Worm (Caenorhabditis elegans): Measurements from ENCODE around the gene col-96.

col-96 gene

DNA sequence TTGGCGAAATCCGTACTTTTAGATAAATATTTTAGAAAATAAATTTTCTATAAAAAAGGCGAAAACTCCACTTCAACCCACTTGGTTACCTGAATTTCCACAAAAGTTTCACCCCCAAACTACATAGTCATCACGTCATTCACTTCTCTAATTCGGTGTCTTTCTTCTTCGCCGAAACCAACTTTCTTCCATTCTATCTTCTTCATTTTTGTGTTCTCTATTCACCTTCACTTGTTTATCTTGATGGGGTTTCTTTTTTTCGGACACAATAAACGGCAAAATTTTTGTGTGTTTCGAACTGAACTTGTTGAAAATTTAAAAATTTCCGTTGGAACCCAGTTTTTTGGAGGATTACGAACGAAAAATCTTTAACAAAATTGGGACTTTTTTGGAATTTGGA, 39.7 kb downstream of the col-96 start:
- TF ChIP-seq ceh-9 (tag; optimal IDR thresholded peaks at IDR 0.05) (no peak), ets-4 (tag; optimal IDR thresholded peaks at IDR 0.05) (no peak), dve-1 (tag; optimal IDR thresholded peaks at IDR 0.05) (no peak), unc-3 (GFP tag; conservative IDR thresholded peaks at IDR 0.05) (no peak), unc-3 (tag; optimal IDR thresholded peaks at IDR 0.05) (no peak), ceh-18 (tag; optimal IDR thresholded peaks at IDR 0.05) (no peak), madf-2 (tag; optimal IDR thresholded peaks at IDR 0.05) (no peak), ceh-19 (GFP tag; optimal IDR thresholded peaks at IDR 0.05) (no peak), elt-4 (tag; optimal IDR thresholded peaks at IDR 0.05) (no peak), K02D7.2 (tag; optimal IDR thresholded peaks at IDR 0.05) (no peak), fkh-10 (GFP tag; optimal IDR thresholded peaks at IDR 0.05) (no peak), pha-4 (tag; optimal IDR thresholded peaks at IDR 0.05) (no peak), ceh-14 (tag; optimal IDR thresholded peaks at IDR 0.05) (no peak), ceh-48 (tag; optimal IDR thresholded peaks at IDR 0.05) (no peak), sox-4 (tag; optimal IDR thresholded peaks at IDR 0.05) (no peak), ceh-34 (tag; optimal IDR thresholded peaks at IDR 0.05) (no peak), hlh-6 (tag; optimal IDR thresholded peaks at IDR 0.05) (no peak), elt-2 (tag; optimal IDR thresholded peaks at IDR 0.05) (no peak), pag-3 (tag; optimal IDR thresholded peaks at IDR 0.05; ENCODE audit: borderline replicate concordance) (no peak), lim-6 (tag; optimal IDR thresholded peaks at IDR 0.05) (no peak), hlh-8 (tag; optimal IDR thresholded peaks at IDR 0.05) (no peak)

DNA sequence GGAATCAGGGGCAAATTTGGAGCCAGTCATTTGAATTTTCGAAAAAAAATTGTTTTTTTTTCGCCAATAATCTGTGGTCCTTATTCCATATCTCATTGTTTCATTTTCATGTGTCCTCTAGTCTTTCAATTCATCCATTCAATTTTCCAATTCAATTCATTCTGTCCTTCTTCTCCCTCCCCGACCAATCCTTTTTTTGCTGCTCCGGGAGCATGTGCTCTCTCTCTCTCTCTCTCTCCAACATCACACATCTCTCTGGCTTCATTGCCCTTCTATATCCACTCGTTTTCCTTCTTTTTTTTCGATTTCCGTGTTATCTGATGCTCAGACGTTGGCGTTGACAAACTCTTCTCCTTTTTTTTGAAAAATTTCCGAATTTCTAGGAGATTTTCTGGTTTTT, 43.2 kb downstream of the col-96 start:
- TF ChIP-seq ceh-6 (GFP tag; optimal IDR thresholded peaks at IDR 0.05) (no peak), unc-42 (tag; optimal IDR thresholded peaks at IDR 0.05) (peak; percentile 88), lim-6 (tag; optimal IDR thresholded peaks at IDR 0.05) (no peak), odd-2 (tag; optimal IDR thresholded peaks at IDR 0.05) (no peak), unc-55 (GFP tag; optimal IDR thresholded peaks at IDR 0.05) (no peak), hlh-6 (tag; optimal IDR thresholded peaks at IDR 0.05) (no peak), nfya-1 (tag; optimal IDR thresholded peaks at IDR 0.05) (peak; percentile 8), fkh-6 (tag; optimal IDR thresholded peaks at IDR 0.05) (no peak), ceh-31 (tag; optimal IDR thresholded peaks at IDR 0.05) (peak; percentile 10)

DNA sequence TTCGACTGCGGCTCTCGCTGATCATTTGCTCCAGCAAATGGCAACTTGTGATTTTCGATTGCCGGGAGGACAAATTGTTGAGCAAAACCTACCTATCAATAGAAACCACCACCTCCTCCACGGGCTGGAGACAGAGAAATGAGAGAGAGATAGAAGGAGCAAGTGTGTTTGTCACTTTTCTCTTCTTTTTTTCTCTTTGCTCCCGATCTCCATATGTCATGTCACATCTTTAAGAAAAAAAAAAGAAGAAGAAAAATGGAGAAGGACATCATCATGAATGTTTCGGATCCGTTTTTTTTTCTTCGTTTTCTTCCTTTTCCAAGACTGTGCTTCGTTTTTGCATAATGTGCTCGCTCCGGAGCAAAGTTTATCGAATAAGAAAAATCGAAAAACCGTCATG, 45.8 kb downstream of the col-96 start:
- TF ChIP-seq madf-2 (tag; optimal IDR thresholded peaks at IDR 0.05) (no peak), sox-2 (GFP tag; IDR thresholded peaks at IDR 0.05) (no peak), ama-1 (optimal IDR thresholded peaks at IDR 0.05) (no peak)

DNA sequence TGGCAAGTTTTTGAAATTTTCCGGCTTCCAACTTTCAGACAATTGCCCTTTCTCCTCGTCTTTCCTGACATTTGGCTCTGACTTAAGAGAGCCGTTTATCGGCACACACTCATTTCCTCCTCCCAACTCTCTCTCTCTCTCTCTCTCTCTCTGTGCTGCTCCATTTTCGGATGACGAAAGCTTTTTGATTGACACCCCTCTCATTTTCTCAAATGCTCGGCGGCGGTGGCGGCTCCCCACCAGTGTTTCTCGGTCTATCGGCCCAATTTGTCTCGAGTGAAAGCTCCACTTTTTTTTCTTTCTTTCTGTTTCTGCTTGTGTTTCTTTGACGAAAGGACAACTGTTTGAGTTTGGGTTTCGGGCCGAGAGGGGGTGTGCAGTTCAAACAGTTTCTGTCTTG, 46.8 kb downstream of the col-96 start:
- TF ChIP-seq T23F11.4 (GFP tag; optimal IDR thresholded peaks at IDR 0.05) (no peak), unc-55 (GFP tag; optimal IDR thresholded peaks at IDR 0.05) (peak; percentile 58)

DNA sequence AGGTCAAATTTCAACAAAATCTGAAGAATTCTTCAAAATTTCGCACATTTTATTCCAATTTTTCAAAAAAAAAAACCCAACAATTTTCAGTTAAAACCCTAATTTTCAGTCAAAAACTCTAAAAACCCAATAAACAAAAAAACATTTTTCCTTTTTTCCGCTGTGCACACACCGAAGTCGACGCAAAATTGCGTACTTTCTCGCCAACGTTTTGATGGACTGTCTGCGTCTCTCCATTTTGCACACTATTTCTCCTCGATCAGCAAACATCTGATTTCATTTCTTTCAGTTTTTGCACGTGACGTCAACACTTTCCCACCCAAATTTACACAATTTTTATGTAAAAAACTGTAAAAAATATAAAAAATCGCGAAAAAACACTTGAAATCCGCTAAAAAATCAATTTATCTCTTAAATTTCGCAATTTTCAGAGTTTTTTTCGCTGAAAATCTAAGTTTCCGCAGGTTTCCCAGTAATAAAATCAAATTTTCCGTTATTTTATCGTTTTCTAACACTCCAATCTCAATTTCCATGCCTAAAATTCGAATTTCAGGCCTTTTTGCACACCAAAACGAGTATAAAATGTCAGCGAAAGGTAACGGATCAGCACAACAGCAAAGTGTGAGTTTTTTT, 49.3 kb downstream of the col-96 start, which contains the start of gene crh-1:
Gene crh-1 (plus strand): TSS at position 583 of the 633 bp plus-strand sequence.
- TF ChIP-seq odd-2 (tag; optimal IDR thresholded peaks at IDR 0.05): no peak
- TF ChIP-seq ceh-22 (tag; optimal IDR thresholded peaks at IDR 0.05): no peak
- no peak for TF ChIP-seq ahr-1 (tag; optimal IDR thresholded peaks at IDR 0.05)
- TF ChIP-seq nfya-1 (tag; optimal IDR thresholded peaks at IDR 0.05): peak; percentile 47
- TF ChIP-seq che-1 (tag; optimal IDR thresholded peaks at IDR 0.05): no peak
- TF ChIP-seq hlh-13 (GFP tag; optimal IDR thresholded peaks at IDR 0.05): no peak
- TF ChIP-seq dmd-4 (tag; optimal IDR thresholded peaks at IDR 0.05; ENCODE audit: borderline replicate concordance): no peak
- TF ChIP-seq tbx-2 (tag; optimal IDR thresholded peaks at IDR 0.05): peak; percentile 23
- TF ChIP-seq hlh-30 (tag; optimal IDR thresholded peaks at IDR 0.05; ENCODE audit: insufficient read depth): peak; percentile 84
- no peak for TF ChIP-seq ets-4 (tag; optimal IDR thresholded peaks at IDR 0.05)
- no peak for TF ChIP-seq C08G9.2 (tag; optimal IDR thresholded peaks at IDR 0.05)
- TF ChIP-seq pha-4 (tag; optimal IDR thresholded peaks at IDR 0.05): no peak
- no peak for TF ChIP-seq unc-86 (tag; optimal IDR thresholded peaks at IDR 0.05)
- no peak for TF ChIP-seq ttx-3 (tag; optimal IDR thresholded peaks at IDR 0.05)
- no peak for TF ChIP-seq hlh-8 (tag; optimal IDR thresholded peaks at IDR 0.05)
- TF ChIP-seq fkh-6 (tag; optimal IDR thresholded peaks at IDR 0.05): no peak
- TF ChIP-seq unc-55 (GFP tag; optimal IDR thresholded peaks at IDR 0.05): peak; percentile 47
- TF ChIP-seq ceh-34 (tag; optimal IDR thresholded peaks at IDR 0.05): no peak
- TF ChIP-seq ceh-2 (tag; optimal IDR thresholded peaks at IDR 0.05): no peak
- no peak for TF ChIP-seq sox-2 (GFP tag; IDR thresholded peaks at IDR 0.05)
- TF ChIP-seq syd-9 (tag; optimal IDR thresholded peaks at IDR 0.05): no peak
- no peak for TF ChIP-seq nhr-232 (tag; optimal IDR thresholded peaks at IDR 0.05)
- TF ChIP-seq gmeb-2 (tag; optimal IDR thresholded peaks at IDR 0.05): no peak
